Fruit fly (Drosophila melanogaster) whole organism, embryonic: Measurements from ENCODE around the gene CG33158.

ENCODE experiments used
- CG10431 ChIP-seq: fragments of 200-800 bp; sonication (Bioruptor generic); optimal IDR thresholded peaks from 3 replicates; lab custom pipeline; 2018; ENCODE audit warnings: missing biosample characterization, mild to moderate bottlenecking, missing genetic modification characterization
- CG13296 ChIP-seq: fragments of 200-800 bp; sonication (Bioruptor generic); optimal IDR thresholded peaks from 3 replicates; lab custom pipeline; 2018; ENCODE audit warnings: missing biosample characterization, mild to moderate bottlenecking, missing genetic modification characterization
- CG13775 ChIP-seq: fragments of 200-800 bp; sonication (Bioruptor generic); optimal IDR thresholded peaks from 3 replicates; lab custom pipeline; 2017; ENCODE audit warnings: missing biosample characterization, mild to moderate bottlenecking, missing genetic modification characterization
- CG14441 ChIP-seq: fragments of 200-800 bp; sonication (Bioruptor generic); IDR thresholded peaks from 2 replicates; pipeline ENCODE4 v1.3.6; 2022; ENCODE audit warnings: missing biosample characterization, missing genetic modification characterization
- CG15269 ChIP-seq: fragments of 200-800 bp; sonication (Bioruptor generic); optimal IDR thresholded peaks from 2 replicates; lab custom pipeline; 2018; ENCODE audit warnings: missing biosample characterization, mild to moderate bottlenecking, missing genetic modification characterization, moderate library complexity
- CG15479 ChIP-seq: fragments of 200-800 bp; sonication (Bioruptor generic); optimal IDR thresholded peaks from 3 replicates; lab custom pipeline; 2019; ENCODE audit warnings: missing biosample characterization, mild to moderate bottlenecking, missing genetic modification characterization, moderate library complexity
- CG17829 ChIP-seq: fragments of 200-800 bp; optimal IDR thresholded peaks from 2 replicates; lab custom pipeline; 2019; ENCODE audit warnings: missing biosample characterization, mild to moderate bottlenecking, missing genetic modification characterization, moderate library complexity
- CG18262 ChIP-seq: fragments of 200-800 bp; optimal IDR thresholded peaks from 3 replicates; lab custom pipeline; 2019; ENCODE audit warnings: missing biosample characterization, mild to moderate bottlenecking, missing genetic modification characterization, moderate library complexity
- CG18619 ChIP-seq: fragments of 200-800 bp; sonication (Bioruptor generic); optimal IDR thresholded peaks from 3 replicates; lab custom pipeline; 2017; ENCODE audit warnings: missing biosample characterization, mild to moderate bottlenecking, missing genetic modification characterization
- CG2199 ChIP-seq: fragments of 200-800 bp; sonication (Bioruptor generic); IDR thresholded peaks from 3 replicates; pipeline ENCODE4 v1.3.6; 2022; ENCODE audit warnings: missing biosample characterization, missing genetic modification characterization
- CG3163 ChIP-seq: fragments of 200-800 bp; sonication (Bioruptor generic); optimal IDR thresholded peaks from 3 replicates; lab custom pipeline; 2016; ENCODE audit warnings: missing biosample characterization, missing genetic modification characterization
- CG32772 ChIP-seq: fragments of 200-800 bp; sonication (Bioruptor generic); IDR thresholded peaks from 2 replicates; pipeline ENCODE4 v1.3.6; 2022; ENCODE audit warnings: missing biosample characterization, missing genetic modification characterization
- CG3281 ChIP-seq: fragments of 200-800 bp; sonication (Bioruptor generic); optimal IDR thresholded peaks from 3 replicates; lab custom pipeline; 2017; ENCODE audit warnings: missing biosample characterization, mild to moderate bottlenecking, missing genetic modification characterization
- CG3995 ChIP-seq: fragments of 200-800 bp; sonication (Bioruptor generic); optimal IDR thresholded peaks from 3 replicates; lab custom pipeline; 2016; ENCODE audit warnings: missing biosample characterization, missing genetic modification characterization
- CG4360 ChIP-seq: fragments of 200-800 bp; sonication (Bioruptor generic); IDR thresholded peaks from 2 replicates; pipeline ENCODE4 v1.3.6; 2022; ENCODE audit warnings: missing biosample characterization, missing genetic modification characterization
- CG4424 ChIP-seq: fragments of 200-800 bp; sonication (Bioruptor generic); optimal IDR thresholded peaks from 3 replicates; lab custom pipeline; 2016; ENCODE audit warnings: missing biosample characterization, missing genetic modification characterization
- CG4730 ChIP-seq: fragments of 200-800 bp; sonication (Bioruptor generic); IDR thresholded peaks from 2 replicates; pipeline ENCODE4 v1.3.6; 2022; ENCODE audit warnings: missing biosample characterization, missing genetic modification characterization
- CG6254 ChIP-seq: fragments of 200-800 bp; sonication (Bioruptor generic); optimal IDR thresholded peaks from 3 replicates; lab custom pipeline; 2017; ENCODE audit warnings: mild to moderate bottlenecking, missing biosample characterization, missing genetic modification reagents, missing genetic modification characterization
- CG9727 ChIP-seq: fragments of 200-800 bp; sonication (Bioruptor generic); optimal IDR thresholded peaks from 3 replicates; lab custom pipeline; 2017; ENCODE audit warnings: missing biosample characterization, mild to moderate bottlenecking, missing genetic modification characterization
- CoRest ChIP-seq: fragments of 200-800 bp; sonication (Bioruptor generic); optimal IDR thresholded peaks from 3 replicates; lab custom pipeline; 2018; ENCODE audit warnings: missing biosample characterization, mild to moderate bottlenecking, missing genetic modification characterization, moderate library complexity
- CrebB ChIP-seq: fragments of 200-800 bp; sonication (Bioruptor generic); optimal IDR thresholded peaks from 3 replicates; lab custom pipeline; 2018; ENCODE audit warnings: missing biosample characterization, mild to moderate bottlenecking, missing genetic modification characterization
- D ChIP-seq, 2 experiments: fragments of 200-800 bp in 1 of 2; fragments of >200 bp in 1 of 2; sonication (Bioruptor generic) in 1 of 2; optimal IDR thresholded peaks; 2 replicates in 1 of 2; 3 replicates in 1 of 2; lab custom pipeline; 2017; ENCODE audit warnings: mild to moderate bottlenecking in 1 of 2, missing biosample characterization in 1 of 2, missing genetic modification characterization in 1 of 2, missing genetic modification reagents in 1 of 2
- D19B ChIP-seq: fragments of 200-800 bp; sonication (Bioruptor generic); optimal IDR thresholded peaks from 2 replicates; lab custom pipeline; 2017; ENCODE audit warnings: missing biosample characterization, mild to moderate bottlenecking, missing genetic modification characterization
- Dad ChIP-seq: fragments of 200-800 bp; sonication (Bioruptor generic); optimal IDR thresholded peaks from 3 replicates; lab custom pipeline; 2016; ENCODE audit warnings: missing biosample characterization, missing genetic modification characterization
- MBD-R2 ChIP-seq: fragments of 200-800 bp; sonication (Bioruptor generic); IDR thresholded peaks from 2 replicates; pipeline ENCODE4 v1.3.6; 2022; ENCODE audit warnings: missing biosample characterization, missing genetic modification characterization
- PHDP ChIP-seq: fragments of 200-800 bp; sonication (Bioruptor generic); optimal IDR thresholded peaks from 3 replicates; lab custom pipeline; 2018; ENCODE audit warnings: missing biosample characterization, mild to moderate bottlenecking, missing genetic modification characterization, moderate library complexity
- Ssrp ChIP-seq: fragments of 200-800 bp; sonication (Bioruptor generic); optimal IDR thresholded peaks from 2 replicates; lab custom pipeline; 2018; ENCODE audit warnings: missing biosample characterization, mild to moderate bottlenecking, missing genetic modification characterization, moderate library complexity
- Usf ChIP-seq: fragments of 200-800 bp; sonication (Bioruptor generic); optimal IDR thresholded peaks from 2 replicates; lab custom pipeline; 2017; ENCODE audit warnings: missing genotype, missing biosample characterization, missing genetic modification characterization
- amos ChIP-seq: fragments of 200-800 bp; sonication (Bioruptor generic); IDR thresholded peaks from 2 replicates; pipeline ENCODE4 v1.3.6; 2022; ENCODE audit warnings: missing biosample characterization, missing genetic modification characterization; ENCODE audit not compliant: partially characterized antibody
- aop ChIP-seq: fragments of 200-800 bp; sonication (Bioruptor generic); IDR thresholded peaks from 2 replicates; pipeline ENCODE4 v1.3.6; 2022; ENCODE audit warnings: missing biosample characterization, missing genetic modification characterization
- ap ChIP-seq: fragments of 200-800 bp; sonication (Bioruptor generic); IDR thresholded peaks from 2 replicates; pipeline ENCODE4 v1.3.6; 2022; ENCODE audit warnings: missing biosample characterization, missing genetic modification characterization
- btn ChIP-seq: fragments of 200-800 bp; sonication (Bioruptor generic); optimal IDR thresholded peaks from 2 replicates; lab custom pipeline; 2016; ENCODE audit warnings: missing biosample characterization, missing genetic modification characterization
- chn ChIP-seq: fragments of 200-800 bp; sonication (Bioruptor generic); optimal IDR thresholded peaks from 2 replicates; lab custom pipeline; 2016; ENCODE audit warnings: missing biosample characterization, missing genetic modification characterization
- dmrt99B ChIP-seq: fragments of 200-800 bp; sonication (Bioruptor generic); optimal IDR thresholded peaks from 2 replicates; lab custom pipeline; 2018; ENCODE audit warnings: missing biosample characterization, mild to moderate bottlenecking, missing genetic modification characterization, moderate library complexity
- dpn ChIP-seq, 2 experiments: fragments of 200-800 bp; sonication (Bioruptor generic); optimal IDR thresholded peaks; 3 replicates each; lab custom pipeline; 2016; ENCODE audit warnings: missing biosample characterization in 2 of 2, missing genetic modification characterization in 2 of 2
- gcm ChIP-seq: fragments of 200-800 bp; sonication (Bioruptor generic); optimal IDR thresholded peaks from 2 replicates; lab custom pipeline; 2019; ENCODE audit warnings: missing biosample characterization, mild to moderate bottlenecking, missing genetic modification characterization, moderate library complexity
- gsb ChIP-seq: fragments of 200-800 bp; sonication (Bioruptor generic); IDR thresholded peaks from 2 replicates; pipeline ENCODE4 v1.3.6; 2022; ENCODE audit warnings: missing biosample characterization, missing genetic modification characterization
- kah ChIP-seq: fragments of 200-800 bp; sonication (Bioruptor generic); optimal IDR thresholded peaks from 2 replicates; lab custom pipeline; 2018; ENCODE audit warnings: missing biosample characterization, mild to moderate bottlenecking, missing genetic modification characterization
- lab ChIP-seq: fragments of 200-800 bp; sonication (Bioruptor generic); optimal IDR thresholded peaks from 3 replicates; lab custom pipeline; 2017; ENCODE audit warnings: missing biosample characterization, missing genetic modification characterization, mild to moderate bottlenecking, moderate library complexity, missing genetic modification reagents
- nmo ChIP-seq: fragments of 200-800 bp; sonication (Bioruptor generic); optimal IDR thresholded peaks from 2 replicates; lab custom pipeline; 2018; ENCODE audit warnings: missing biosample characterization, mild to moderate bottlenecking, missing genetic modification characterization, moderate library complexity
- nom ChIP-seq: fragments of 200-800 bp; sonication (Bioruptor generic); optimal IDR thresholded peaks from 2 replicates; lab custom pipeline; 2017; ENCODE audit warnings: missing biosample characterization, missing genetic modification characterization, mild to moderate bottlenecking, moderate library complexity, missing genetic modification reagents
- pb ChIP-seq: fragments of 200-800 bp; sonication (Bioruptor generic); optimal IDR thresholded peaks from 3 replicates; lab custom pipeline; 2016; ENCODE audit warnings: missing biosample characterization, missing genetic modification characterization
- pita ChIP-seq: fragments of 200-800 bp; sonication (Bioruptor generic); optimal IDR thresholded peaks from 2 replicates; lab custom pipeline; 2017; ENCODE audit warnings: missing biosample characterization, mild to moderate bottlenecking, missing genetic modification characterization
- prd ChIP-seq, 3 experiments: fragments of >200 bp in 2 of 3; fragments of 200-800 bp in 1 of 3; sonication (Bioruptor generic) in 1 of 3; optimal IDR thresholded peaks in 2 of 3; IDR thresholded peaks in 1 of 3; 2 replicates in 2 of 3; 3 replicates in 1 of 3; pipeline versions ENCODE4 v1.3.6 to Lab custom; 2017 to 2022; ENCODE audit warnings: missing biosample characterization in 1 of 3, missing genetic modification characterization in 1 of 3
- sd ChIP-seq: fragments of 200-800 bp; sonication (Bioruptor generic); optimal IDR thresholded peaks from 3 replicates; lab custom pipeline; 2018; ENCODE audit warnings: missing biosample characterization, mild to moderate bottlenecking, missing genetic modification characterization, moderate library complexity
- so ChIP-seq: fragments of 200-800 bp; sonication (Bioruptor generic); IDR thresholded peaks from 3 replicates; pipeline ENCODE4 v1.3.6; 2022; ENCODE audit warnings: missing biosample characterization, missing genetic modification characterization
- twi ChIP-seq: fragments of 200-800 bp; optimal IDR thresholded peaks from 2 replicates; lab custom pipeline; 2019; ENCODE audit warnings: missing biosample characterization, mild to moderate bottlenecking, missing genetic modification characterization, moderate library complexity

Gene CG33158

dm6 chr3L:16451887-16452751, 32.7 kb downstream of the CG33158 start, which contains the start of gene dsx-c73A (continued):
- TF ChIP-seq CG4424 (GFP tag; lab: Kevin White, UChicago): peak; percentile 57
- TF ChIP-seq nmo (GFP tag; lab: Kevin White, UChicago): peak; percentile 66
- TF ChIP-seq MBD-R2 (GFP tag; lab: Robert Waterston, UW): no peak
- no peak for TF ChIP-seq nom (GFP tag; lab: Kevin White, UChicago)
- TF ChIP-seq CrebB: no peak
- no peak for TF ChIP-seq D (optimal IDR thresholded peaks at IDR 0.05; lab: Kevin White, UChicago)
- TF ChIP-seq D (GFP tag; optimal IDR thresholded peaks at IDR 0.05; lab: Kevin White, UChicago): peak; percentile 26
- TF ChIP-seq CG13296: no peak
- TF ChIP-seq CoRest (tag; lab: Kevin White, UChicago): peak; percentile 38
- no peak for TF ChIP-seq chn
- peak; percentile 35 for TF ChIP-seq CG9727 (GFP tag; lab: Kevin White, UChicago)
- peak; percentile 46 for TF ChIP-seq Ssrp (tag; lab: Kevin White, UChicago)
- TF ChIP-seq amos (GFP tag; lab: Robert Waterston, UW): no peak
- TF ChIP-seq aop (GFP tag; lab: Robert Waterston, UW): no peak
- no peak; the same call in 1 of the 2 replicates for TF ChIP-seq CG14441
- peak; percentile 29; the same call in 1 of the 2 replicates for TF ChIP-seq CG4360
- TF ChIP-seq D19B (GFP tag; lab: Kevin White, UChicago): no peak
- peak; percentile 90 for TF ChIP-seq CG3163
- TF ChIP-seq CG3281 (GFP tag; lab: Kevin White, UChicago): no peak
- TF ChIP-seq CG13775: peak; percentile 38
- peak; percentile 1 for TF ChIP-seq CG18619
- TF ChIP-seq gcm: no peak
- no peak for TF ChIP-seq lab
- TF ChIP-seq CG6254: peak; percentile 35
- no peak for TF ChIP-seq CG3995 (GFP tag; lab: Kevin White, UChicago)
- no peak for TF ChIP-seq pb (GFP tag; lab: Kevin White, UChicago)
- peak; percentile 60 for TF ChIP-seq CG18262
- TF ChIP-seq sd (tag; lab: Kevin White, UChicago): no peak
- 0 out of 3 replicates have a peak, but pooled peaks have one; percentile 21 for TF ChIP-seq so (GFP tag; lab: Robert Waterston, UW)
- TF ChIP-seq twi (tag; lab: Kevin White, UChicago): no peak
- no peak for TF ChIP-seq CG10431 (GFP tag; lab: Kevin White, UChicago)
- no peak for TF ChIP-seq kah (GFP tag; lab: Kevin White, UChicago)
- no peak for TF ChIP-seq ap (GFP tag; lab: Robert Waterston, UW)
- TF ChIP-seq CG17829 (tag; lab: Kevin White, UChicago): peak; percentile 28
- peak; percentile 1 for TF ChIP-seq CG15269 (tag; lab: Kevin White, UChicago)
- TF ChIP-seq dmrt99B (tag; lab: Kevin White, UChicago): peak; percentile 22
- peak; percentile 29; the same call in 1 of the 2 replicates for TF ChIP-seq CG4730
- TF ChIP-seq PHDP (tag; lab: Kevin White, UChicago): peak; percentile 28
- peak; percentile 97 for TF ChIP-seq CG2199 (GFP tag; lab: Robert Waterston, UW)
- TF ChIP-seq CG15479 (GFP tag; lab: Kevin White, UChicago): no peak
- TF ChIP-seq dpn (GFP tag; optimal IDR thresholded peaks at IDR 0.05; lab: Kevin White, UChicago): peak in 1 of 2 experiments; percentile 29
- no peak for TF ChIP-seq btn (GFP tag; lab: Kevin White, UChicago)
- no peak for TF ChIP-seq Usf (GFP tag; lab: Kevin White, UChicago)
- TF ChIP-seq CG32772 (GFP tag; lab: Robert Waterston, UW): peak; percentile 23; the same call in 1 of the 2 replicates
- no peak for TF ChIP-seq prd (optimal IDR thresholded peaks at IDR 0.05; lab: Kevin White, UChicago)
- TF ChIP-seq prd (GFP tag; IDR thresholded peaks at IDR 0.05; lab: Robert Waterston, UW): peak; percentile 60; the same call in 2 of the 3 replicates
- no peak for TF ChIP-seq pita (GFP tag; lab: Kevin White, UChicago)
- TF ChIP-seq gsb (GFP tag; lab: Robert Waterston, UW): no peak
- TF ChIP-seq Dad (GFP tag; lab: Kevin White, UChicago): no peak
